Fruit fly (Drosophila melanogaster) whole organism, embryonic: Measurements from ENCODE around the gene CG12012.

ENCODE experiments used
- CG10267 ChIP-seq: fragments of 200-800 bp; sonication (Bioruptor generic); optimal IDR thresholded peaks from 2 replicates; lab custom pipeline; 2018; ENCODE audit warnings: missing biosample characterization, mild to moderate bottlenecking, missing genetic modification characterization, moderate library complexity
- CG10543 ChIP-seq: fragments of 200-800 bp; sonication (Bioruptor generic); optimal IDR thresholded peaks from 3 replicates; lab custom pipeline; 2017; ENCODE audit warnings: missing biosample characterization, mild to moderate bottlenecking, missing genetic modification characterization, moderate library complexity
- CG10959 ChIP-seq: fragments of 200-800 bp; sonication (Bioruptor generic); IDR thresholded peaks from 2 replicates; pipeline ENCODE4 v1.3.6; 2022; ENCODE audit warnings: missing biosample characterization, missing genetic modification characterization
- CG11085 ChIP-seq: fragments of 200-800 bp; sonication (Bioruptor generic); IDR thresholded peaks from 2 replicates; pipeline ENCODE4 v1.3.6; 2022; ENCODE audit warnings: missing biosample characterization, missing genetic modification characterization
- CG11695 ChIP-seq: fragments of 200-800 bp; sonication (Bioruptor generic); IDR thresholded peaks from 3 replicates; pipeline ENCODE4 v1.3.6; 2022; ENCODE audit warnings: missing biosample characterization, missing genetic modification characterization
- CG12659 ChIP-seq: fragments of 200-800 bp; sonication (Bioruptor generic); optimal IDR thresholded peaks from 3 replicates; lab custom pipeline; 2017; ENCODE audit warnings: mild to moderate bottlenecking, missing biosample characterization, missing genetic modification reagents, missing genetic modification characterization
- CG12769 ChIP-seq: fragments of 200-800 bp; sonication (Bioruptor generic); optimal IDR thresholded peaks from 2 replicates; lab custom pipeline; 2019; ENCODE audit warnings: missing biosample characterization, mild to moderate bottlenecking, missing genetic modification characterization, moderate library complexity
- CG17328 ChIP-seq: fragments of 200-800 bp; sonication (Bioruptor generic); IDR thresholded peaks from 2 replicates; pipeline ENCODE4 v1.3.6; 2022; ENCODE audit warnings: missing biosample characterization, missing genetic modification characterization
- CG2116 ChIP-seq: fragments of 200-800 bp; sonication (Bioruptor generic); optimal IDR thresholded peaks from 3 replicates; lab custom pipeline; 2018; ENCODE audit warnings: missing biosample characterization, mild to moderate bottlenecking, missing genetic modification characterization
- CG2889 ChIP-seq: fragments of 200-800 bp; sonication (Bioruptor generic); IDR thresholded peaks from 3 replicates; pipeline ENCODE4 v1.3.6; 2022; ENCODE audit warnings: missing biosample characterization, missing genetic modification characterization
- CG33213 ChIP-seq: fragments of 200-800 bp; sonication (Bioruptor generic); optimal IDR thresholded peaks from 3 replicates; lab custom pipeline; 2016; ENCODE audit warnings: missing biosample characterization, missing genetic modification characterization
- CG34376 ChIP-seq: fragments of 200-800 bp; sonication (Bioruptor generic); optimal IDR thresholded peaks from 2 replicates; lab custom pipeline; 2018; ENCODE audit warnings: missing biosample characterization, mild to moderate bottlenecking, missing genetic modification characterization
- CG3838 ChIP-seq: fragments of 200-800 bp; sonication (Bioruptor generic); optimal IDR thresholded peaks from 3 replicates; lab custom pipeline; 2016; ENCODE audit warnings: missing biosample characterization, missing genetic modification characterization
- CG4820 ChIP-seq: fragments of 200-800 bp; sonication (Bioruptor generic); optimal IDR thresholded peaks from 3 replicates; lab custom pipeline; 2016; ENCODE audit warnings: missing biosample characterization, missing genetic modification characterization
- CG5245 ChIP-seq: fragments of 200-800 bp; sonication (Bioruptor generic); optimal IDR thresholded peaks from 3 replicates; lab custom pipeline; 2016; ENCODE audit warnings: missing biosample characterization, missing genetic modification characterization
- CG7556 ChIP-seq: fragments of 200-800 bp; sonication (Bioruptor generic); optimal IDR thresholded peaks from 2 replicates; lab custom pipeline; 2017; ENCODE audit warnings: missing biosample characterization, mild to moderate bottlenecking, missing genetic modification characterization
- CG8924 ChIP-seq: fragments of 200-800 bp; optimal IDR thresholded peaks from 3 replicates; lab custom pipeline; 2019; ENCODE audit warnings: missing biosample characterization, mild to moderate bottlenecking, missing genetic modification characterization, moderate library complexity
- CG9727 ChIP-seq: fragments of 200-800 bp; sonication (Bioruptor generic); optimal IDR thresholded peaks from 3 replicates; lab custom pipeline; 2017; ENCODE audit warnings: missing biosample characterization, mild to moderate bottlenecking, missing genetic modification characterization
- CoRest ChIP-seq: fragments of 200-800 bp; sonication (Bioruptor generic); optimal IDR thresholded peaks from 3 replicates; lab custom pipeline; 2018; ENCODE audit warnings: missing biosample characterization, mild to moderate bottlenecking, missing genetic modification characterization, moderate library complexity
- CrebB ChIP-seq: fragments of 200-800 bp; sonication (Bioruptor generic); optimal IDR thresholded peaks from 3 replicates; lab custom pipeline; 2018; ENCODE audit warnings: missing biosample characterization, mild to moderate bottlenecking, missing genetic modification characterization
- Dp ChIP-seq: fragments of 200-800 bp; sonication (Bioruptor generic); optimal IDR thresholded peaks from 2 replicates; lab custom pipeline; 2018; ENCODE audit warnings: missing biosample characterization, mild to moderate bottlenecking, missing genetic modification characterization, moderate library complexity
- E2f2 ChIP-seq: fragments of 200-800 bp; sonication (Bioruptor generic); IDR thresholded peaks from 2 replicates; pipeline ENCODE4 v1.3.6; 2022; ENCODE audit warnings: missing biosample characterization, missing genetic modification characterization
- ERR ChIP-seq: fragments of 200-800 bp; sonication (Bioruptor generic); optimal IDR thresholded peaks from 2 replicates; lab custom pipeline; 2016; ENCODE audit warnings: missing biosample characterization, missing genetic modification characterization
- Ets97D ChIP-seq: fragments of 200-800 bp; sonication (Bioruptor generic); optimal IDR thresholded peaks from 3 replicates; lab custom pipeline; 2016; ENCODE audit warnings: missing biosample characterization, missing genetic modification characterization
- Gug ChIP-seq: fragments of 200-800 bp; sonication (Bioruptor generic); IDR thresholded peaks from 4 replicates; pipeline ENCODE4 v1.3.6; 2022; ENCODE audit warnings: missing biosample characterization, missing genetic modification characterization
- HmgZ ChIP-seq: fragments of 200-800 bp; sonication (Bioruptor generic); optimal IDR thresholded peaks from 2 replicates; lab custom pipeline; 2018; ENCODE audit warnings: missing biosample characterization, mild to moderate bottlenecking, missing genetic modification characterization
- Hr3 ChIP-seq: fragments of 200-800 bp; sonication (Bioruptor generic); optimal IDR thresholded peaks from 3 replicates; lab custom pipeline; 2016; ENCODE audit warnings: missing biosample characterization, missing genetic modification characterization
- Hr39 ChIP-seq: fragments of >200 bp; optimal IDR thresholded peaks from 2 replicates; lab custom pipeline; 2017
- Myb ChIP-seq: fragments of 200-800 bp; sonication (Bioruptor generic); optimal IDR thresholded peaks from 2 replicates; lab custom pipeline; 2016; ENCODE audit warnings: missing biosample characterization, missing genetic modification characterization
- NC2β ChIP-seq: fragments of 200-800 bp; sonication (Bioruptor generic); optimal IDR thresholded peaks from 2 replicates; lab custom pipeline; 2016; ENCODE audit warnings: missing biosample characterization, missing genetic modification characterization
- Opbp ChIP-seq: fragments of 200-800 bp; sonication (Bioruptor generic); IDR thresholded peaks from 3 replicates; pipeline ENCODE4 v1.3.6; 2022; ENCODE audit warnings: missing biosample characterization, missing genetic modification characterization; ENCODE audit not compliant: partially characterized antibody
- PHDP ChIP-seq: fragments of 200-800 bp; sonication (Bioruptor generic); optimal IDR thresholded peaks from 3 replicates; lab custom pipeline; 2018; ENCODE audit warnings: missing biosample characterization, mild to moderate bottlenecking, missing genetic modification characterization, moderate library complexity
- Pdp1 ChIP-seq, 2 experiments: fragments of 200-800 bp; sonication (Bioruptor generic); optimal IDR thresholded peaks; 3 replicates each; lab custom pipeline; 2016; ENCODE audit warnings: missing biosample characterization in 2 of 2, missing genetic modification characterization in 2 of 2, mild to moderate bottlenecking in 1 of 2, moderate library complexity in 1 of 2
- Scr ChIP-seq: fragments of 200-800 bp; sonication (Bioruptor generic); IDR thresholded peaks from 2 replicates; pipeline ENCODE4 v1.3.6; 2022; ENCODE audit warnings: missing biosample characterization, missing genetic modification characterization; ENCODE audit not compliant: partially characterized antibody
- Xrp1 ChIP-seq: fragments of 200-800 bp; sonication (Bioruptor generic); IDR thresholded peaks from 2 replicates; pipeline ENCODE4 v1.3.6; 2022; ENCODE audit warnings: missing biosample characterization, missing genetic modification characterization
- al ChIP-seq: fragments of 200-800 bp; sonication (Bioruptor generic); IDR thresholded peaks from 2 replicates; pipeline ENCODE4 v1.3.6; 2022; ENCODE audit warnings: missing biosample characterization, missing genetic modification characterization
- ap ChIP-seq: fragments of 200-800 bp; sonication (Bioruptor generic); IDR thresholded peaks from 2 replicates; pipeline ENCODE4 v1.3.6; 2022; ENCODE audit warnings: missing biosample characterization, missing genetic modification characterization
- cwo ChIP-seq: fragments of 200-800 bp; sonication (Bioruptor generic); optimal IDR thresholded peaks from 3 replicates; lab custom pipeline; 2017; ENCODE audit warnings: missing biosample characterization, missing genetic modification characterization, mild to moderate bottlenecking, moderate library complexity, missing genetic modification reagents
- dan ChIP-seq: fragments of 200-800 bp; sonication (Bioruptor generic); IDR thresholded peaks from 2 replicates; pipeline ENCODE4 v1.3.6; 2022; ENCODE audit warnings: missing biosample characterization, missing genetic modification characterization
- hbn ChIP-seq: fragments of 200-800 bp; sonication (Bioruptor generic); IDR thresholded peaks from 2 replicates; pipeline ENCODE4 v1.3.6; 2022; ENCODE audit warnings: missing biosample characterization, missing genetic modification characterization; ENCODE audit not compliant: partially characterized antibody
- her ChIP-seq: fragments of 200-800 bp; sonication (Bioruptor generic); optimal IDR thresholded peaks from 2 replicates; lab custom pipeline; 2016; ENCODE audit warnings: missing biosample characterization, missing genetic modification characterization
- lilli ChIP-seq: fragments of 200-800 bp; sonication (Bioruptor generic); optimal IDR thresholded peaks from 3 replicates; lab custom pipeline; 2016; ENCODE audit warnings: missing biosample characterization, missing genetic modification characterization
- luna ChIP-seq: fragments of 200-800 bp; sonication (Bioruptor generic); optimal IDR thresholded peaks from 2 replicates; lab custom pipeline; 2016; ENCODE audit warnings: missing biosample characterization, missing genetic modification characterization
- phol ChIP-seq: fragments of 200-800 bp; sonication (Bioruptor generic); optimal IDR thresholded peaks from 3 replicates; lab custom pipeline; 2018; ENCODE audit warnings: missing biosample characterization, mild to moderate bottlenecking, missing genetic modification characterization, moderate library complexity
- ro ChIP-seq: fragments of 200-800 bp; sonication (Bioruptor generic); IDR thresholded peaks from 2 replicates; pipeline ENCODE4 v1.3.6; 2022; ENCODE audit warnings: missing biosample characterization, missing genetic modification characterization
- salm ChIP-seq: fragments of 200-800 bp; sonication (Bioruptor generic); optimal IDR thresholded peaks from 2 replicates; lab custom pipeline; 2018; ENCODE audit warnings: missing biosample characterization, mild to moderate bottlenecking, missing genetic modification characterization
- slp2 ChIP-seq: fragments of 200-800 bp; sonication (Bioruptor generic); optimal IDR thresholded peaks from 2 replicates; lab custom pipeline; 2016; ENCODE audit warnings: missing biosample characterization, missing genetic modification characterization
- ssp ChIP-seq: fragments of 200-800 bp; sonication (Bioruptor generic); IDR thresholded peaks from 2 replicates; pipeline ENCODE4 v1.3.6; 2022; ENCODE audit warnings: missing biosample characterization, missing genetic modification characterization
- toy ChIP-seq: fragments of 200-800 bp; sonication (Bioruptor generic); IDR thresholded peaks from 2 replicates; pipeline ENCODE4 v1.3.6; 2022; ENCODE audit warnings: missing biosample characterization, missing genetic modification characterization
- trh ChIP-seq: fragments of 200-800 bp; sonication (Bioruptor generic); optimal IDR thresholded peaks from 2 replicates; lab custom pipeline; 2016; ENCODE audit warnings: missing biosample characterization, missing genetic modification characterization
- ttk ChIP-seq: fragments of 200-800 bp; sonication (Bioruptor generic); IDR thresholded peaks from 2 replicates; pipeline ENCODE4 v2.1.2; 2022; ENCODE audit warnings: missing biosample characterization, missing genetic modification characterization
- unc-4 ChIP-seq: fragments of 200-800 bp; sonication (Bioruptor generic); IDR thresholded peaks from 2 replicates; pipeline ENCODE4 v1.3.6; 2022; ENCODE audit warnings: missing biosample characterization, missing genetic modification characterization; ENCODE audit not compliant: partially characterized antibody

The CG12012 gene

dm6 chr3L:3334784-3335183 lies 41.8 kb upstream of the CG12012 start, which contains the start of gene CG14969 (continued):
- TF ChIP-seq ap, result no peak
- TF ChIP-seq al (GFP tag; lab: Robert Waterston, UW), result no peak
- TF ChIP-seq E2f2, result peak; percentile 95
- no peak for TF ChIP-seq CG12769 (tag; lab: Kevin White, UChicago)
- no peak for TF ChIP-seq Gug (GFP tag; lab: Robert Waterston, UW)
- no peak for TF ChIP-seq CG10543 (GFP tag; lab: Kevin White, UChicago)
- no peak for TF ChIP-seq CrebB (tag; lab: Kevin White, UChicago)
- no peak for TF ChIP-seq salm
- TF ChIP-seq dan (GFP tag; lab: Robert Waterston, UW), result no peak
- TF ChIP-seq CG2116 (GFP tag; lab: Kevin White, UChicago), result peak; percentile 95
- no peak for TF ChIP-seq Xrp1
- TF ChIP-seq toy (GFP tag; lab: Robert Waterston, UW), result no peak
- peak; percentile 41 for TF ChIP-seq Myb (GFP tag; lab: Kevin White, UChicago)
- no peak for TF ChIP-seq CG3838 (GFP tag; lab: Kevin White, UChicago)
- TF ChIP-seq PHDP (tag; lab: Kevin White, UChicago), result no peak
- no peak for TF ChIP-seq CG9727
- peak; percentile 49; the same call in 1 of the 2 replicates for TF ChIP-seq Scr
- TF ChIP-seq Ets97D (GFP tag; lab: Kevin White, UChicago), result peak; percentile 39
- TF ChIP-seq Pdp1 (GFP tag; optimal IDR thresholded peaks at IDR 0.05; lab: Kevin White, UChicago), result no peak
- no peak for TF ChIP-seq CG4820
- peak; percentile 64; the same call in 1 of the 3 replicates for TF ChIP-seq Opbp (GFP tag; lab: Robert Waterston, UW)
- no peak for TF ChIP-seq ro (GFP tag; lab: Robert Waterston, UW)
- no peak for TF ChIP-seq luna (GFP tag; lab: Kevin White, UChicago)
- no peak for TF ChIP-seq cwo
- TF ChIP-seq CG10959, result no peak
- TF ChIP-seq NC2β (GFP tag; lab: Kevin White, UChicago), result peak; percentile 7
- TF ChIP-seq CG7556 (GFP tag; lab: Kevin White, UChicago), result no peak
- no peak for TF ChIP-seq CG5245 (GFP tag; lab: Kevin White, UChicago)
- TF ChIP-seq her, result peak; percentile 3
- peak; percentile 37 for TF ChIP-seq CG12659 (GFP tag; lab: Kevin White, UChicago)
- no peak for TF ChIP-seq Hr3 (GFP tag; lab: Kevin White, UChicago)
- TF ChIP-seq CG17328 (GFP tag; lab: Robert Waterston, UW), result no peak
- TF ChIP-seq hbn, result peak; percentile 37; the same call in 1 of the 2 replicates
- TF ChIP-seq CG8924 (tag; lab: Kevin White, UChicago), result peak; percentile 3
- no peak for TF ChIP-seq CG34376 (GFP tag; lab: Kevin White, UChicago)
- peak; percentile 56 for TF ChIP-seq unc-4 (GFP tag; lab: Robert Waterston, UW)
- no peak for TF ChIP-seq CG2889
- TF ChIP-seq Hr39 (lab: Kevin White, UChicago), result no peak
- TF ChIP-seq Dp (GFP tag; lab: Kevin White, UChicago), result peak; percentile 94
- TF ChIP-seq slp2 (GFP tag; lab: Kevin White, UChicago), result no peak
- TF ChIP-seq HmgZ, result peak; percentile 22
- peak; percentile 51 for TF ChIP-seq CG33213
- peak; percentile 9 for TF ChIP-seq CG10267 (tag; lab: Kevin White, UChicago)
- TF ChIP-seq lilli (GFP tag; lab: Kevin White, UChicago), result peak; percentile 15
- no peak for TF ChIP-seq trh (GFP tag; lab: Kevin White, UChicago)
- TF ChIP-seq CoRest (tag; lab: Kevin White, UChicago), result peak; percentile 15
- no peak for TF ChIP-seq ttk
- no peak for TF ChIP-seq ERR (GFP tag; lab: Kevin White, UChicago)
- TF ChIP-seq phol, result peak; percentile 24
- no peak for TF ChIP-seq ssp (GFP tag; lab: Robert Waterston, UW)
- TF ChIP-seq CG11695, result no peak
- no peak for TF ChIP-seq CG11085 (GFP tag; lab: Robert Waterston, UW)
